Worm (Caenorhabditis elegans): ENCODE data around the gene nhr-225.
"Not testable (repeated sequence)": the region's sequence is repeated elsewhere in the genome, so short reads cannot be mapped to it uniquely, and the experiment has no call there.

- not testable (repeated sequence) for TF ChIP-seq T22C8.4 (GFP tag; IDR thresholded peaks at IDR 0.05); klf-2 (GFP tag; conservative IDR thresholded peaks at IDR 0.05)
Observed at ce11 chrV:2331616-2332015, 41.3 kb upstream of the nhr-225 start, which contains the start of gene irld-32.

Data from whole organism, midembryonic.